5 worm cellular contexts compared by ENCODE assay signal in genomic region chrX:13038791-13039190, ce11.
TF ChIP-seq lines count a peak whose summit lies in the region.

No protein-coding gene starts in this region.

TF ChIP-seq in whole organism, L1 larva, 84 proteins besides CTCF, POLR2A, EP300 and RAD21 (continues in another document):
- no peak for TF ChIP-seq irx-1 (tag; optimal IDR thresholded peaks at IDR 0.05; lab: Kevin White, UChicago)
- TF ChIP-seq hlh-17 (GFP tag; optimal IDR thresholded peaks at IDR 0.05; lab: Kevin White, UChicago; ENCODE audit: borderline replicate concordance) = no peak
- no peak for TF ChIP-seq ceh-88 (GFP tag; IDR thresholded peaks at IDR 0.05; lab: Robert Waterston, UW)
- TF ChIP-seq nhr-20 (tag; optimal IDR thresholded peaks at IDR 0.05; lab: Kevin White, UChicago) = peak; percentile 29
- TF ChIP-seq mef-2 (tag; optimal IDR thresholded peaks at IDR 0.05; lab: Kevin White, UChicago) = no peak
- no peak for TF ChIP-seq pag-3 (tag; optimal IDR thresholded peaks at IDR 0.05; lab: Kevin White, UChicago; ENCODE audit: borderline replicate concordance, insufficient read depth)
- TF ChIP-seq nhr-71 (tag; optimal IDR thresholded peaks at IDR 0.05; lab: Kevin White, UChicago) = peak; percentile 19
- no peak for TF ChIP-seq ama-1 (optimal IDR thresholded peaks at IDR 0.05; lab: Kevin White, UChicago)
- TF ChIP-seq mab-9 (GFP tag; IDR thresholded peaks at IDR 0.05; lab: Robert Waterston, UW) = no peak
- TF ChIP-seq aly-2 (tag; optimal IDR thresholded peaks at IDR 0.05; lab: Kevin White, UChicago) = no peak
- peak; percentile 43 for TF ChIP-seq nhr-90 (tag; optimal IDR thresholded peaks at IDR 0.05; lab: Kevin White, UChicago; ENCODE audit: poor library complexity)
- no peak for TF ChIP-seq efl-1 (optimal IDR thresholded peaks at IDR 0.05; lab: Kevin White, UChicago)
- peak in 1 of 2 experiments; percentile 85 for TF ChIP-seq efl-1 (GFP tag; optimal IDR thresholded peaks at IDR 0.05 in 1 of 2; lab: Kevin White, UChicago)
- TF ChIP-seq lin-14 (GFP tag; optimal IDR thresholded peaks at IDR 0.05; lab: Kevin White, UChicago) = peak; percentile 7
- TF ChIP-seq lsy-2 (tag; optimal IDR thresholded peaks at IDR 0.05; lab: Kevin White, UChicago) = peak in 1 of 2 experiments; percentile 38
- no peak for TF ChIP-seq sox-4 (tag; optimal IDR thresholded peaks at IDR 0.05; lab: Kevin White, UChicago)
- peak in 1 of 6 experiments; percentile 32 for TF ChIP-seq elt-3 (tag; optimal IDR thresholded peaks at IDR 0.05; lab: Kevin White, UChicago)
- TF ChIP-seq fos-1 (tag; optimal IDR thresholded peaks at IDR 0.05; lab: Kevin White, UChicago) = no peak

TF ChIP-seq in whole organism, L2 larva, 48 proteins besides CTCF, POLR2A, EP300 and RAD21 (continues in another document):
- TF ChIP-seq unc-62 (GFP tag; optimal IDR thresholded peaks at IDR 0.05; lab: Kevin White, UChicago) (no peak), egl-27 (tag; optimal IDR thresholded peaks at IDR 0.05; lab: Kevin White, UChicago) (peak; percentile 29), nhr-6 (tag; optimal IDR thresholded peaks at IDR 0.05; lab: Kevin White, UChicago) (no peak), nhr-21 (tag; optimal IDR thresholded peaks at IDR 0.05; lab: Kevin White, UChicago) (peak; percentile 30), nhr-129 (tag; optimal IDR thresholded peaks at IDR 0.05; lab: Kevin White, UChicago) (peak; percentile 29), zag-1 (tag; optimal IDR thresholded peaks at IDR 0.05; lab: Kevin White, UChicago) (no peak), snpc-4 (tag; optimal IDR thresholded peaks at IDR 0.05; lab: Kevin White, UChicago) (no peak), sma-9 (GFP tag; optimal IDR thresholded peaks at IDR 0.05; lab: Kevin White, UChicago) (peak; percentile 21), sma-9 (tag; optimal IDR thresholded peaks at IDR 0.05; lab: Kevin White, UChicago) (no peak), ceh-82 (tag; optimal IDR thresholded peaks at IDR 0.05; lab: Kevin White, UChicago) (no peak), sma-3 (GFP tag; optimal IDR thresholded peaks at IDR 0.05; lab: Kevin White, UChicago) (peak; percentile 47), gmeb-1 (tag; optimal IDR thresholded peaks at IDR 0.05; lab: Kevin White, UChicago) (peak; percentile 1), fos-1 (tag; optimal IDR thresholded peaks at IDR 0.05; lab: Kevin White, UChicago) (peak; percentile 31), Y55F3AM.14 (GFP tag; optimal IDR thresholded peaks at IDR 0.05; lab: Kevin White, UChicago) (no peak), lsy-2 (tag; optimal IDR thresholded peaks at IDR 0.05; lab: Kevin White, UChicago) (peak in 1 of 2 experiments; percentile 17), R02D3.7 (tag; optimal IDR thresholded peaks at IDR 0.05; lab: Kevin White, UChicago) (no peak), C34F6.9 (tag; optimal IDR thresholded peaks at IDR 0.05; lab: Kevin White, UChicago) (peak; percentile 1), F13H6.1 (tag; optimal IDR thresholded peaks at IDR 0.05; lab: Kevin White, UChicago) (peak; percentile 17), crh-2 (tag; optimal IDR thresholded peaks at IDR 0.05; lab: Kevin White, UChicago) (no peak)

TF ChIP-seq in whole organism, L3 larva, 47 proteins besides CTCF, POLR2A, EP300 and RAD21 (continues in another document):
- peak; percentile 40 for TF ChIP-seq nhr-25 (tag; optimal IDR thresholded peaks at IDR 0.05; lab: Kevin White, UChicago)
- TF ChIP-seq nhr-43 (tag; optimal IDR thresholded peaks at IDR 0.05; lab: Kevin White, UChicago; ENCODE audit: poor library complexity, severe bottlenecking) = peak; percentile 76
- no peak for TF ChIP-seq fkh-2 (tag; optimal IDR thresholded peaks at IDR 0.05; lab: Kevin White, UChicago)
- TF ChIP-seq lin-39 (tag; optimal IDR thresholded peaks at IDR 0.05; lab: Kevin White, UChicago) = no peak
- TF ChIP-seq fos-1 (tag; optimal IDR thresholded peaks at IDR 0.05; lab: Kevin White, UChicago) = no peak
- no peak for TF ChIP-seq nhr-67 (tag; optimal IDR thresholded peaks at IDR 0.05; lab: Kevin White, UChicago)
- no peak for TF ChIP-seq aly-2 (tag; optimal IDR thresholded peaks at IDR 0.05; lab: Kevin White, UChicago)
- TF ChIP-seq pqm-1 (tag; optimal IDR thresholded peaks at IDR 0.05; lab: Kevin White, UChicago) = no peak
- TF ChIP-seq mml-1 (tag; optimal IDR thresholded peaks at IDR 0.05; lab: Kevin White, UChicago) = no peak
- no peak for TF ChIP-seq nhr-28 (tag; optimal IDR thresholded peaks at IDR 0.05; lab: Kevin White, UChicago)
- no peak for TF ChIP-seq eor-1 (tag; optimal IDR thresholded peaks at IDR 0.05; lab: Kevin White, UChicago)
- TF ChIP-seq lin-15B (tag; optimal IDR thresholded peaks at IDR 0.05; lab: Kevin White, UChicago) = no peak
- no peak for TF ChIP-seq nhr-12 (tag; optimal IDR thresholded peaks at IDR 0.05; lab: Kevin White, UChicago)
- peak; percentile 20 for TF ChIP-seq hmg-11 (tag; optimal IDR thresholded peaks at IDR 0.05; lab: Kevin White, UChicago)
- no peak for TF ChIP-seq ZK546.5 (tag; optimal IDR thresholded peaks at IDR 0.05; lab: Kevin White, UChicago)
- peak; percentile 54 for TF ChIP-seq elt-2 (tag; optimal IDR thresholded peaks at IDR 0.05; lab: Kevin White, UChicago)
- no peak for TF ChIP-seq mdl-1 (tag; optimal IDR thresholded peaks at IDR 0.05; lab: Kevin White, UChicago)
- TF ChIP-seq ama-1 (optimal IDR thresholded peaks at IDR 0.05; lab: Kevin White, UChicago) = no peak
- TF ChIP-seq skn-1 (tag; optimal IDR thresholded peaks at IDR 0.05; lab: Kevin White, UChicago) = no peak
- TF ChIP-seq nhr-237 (tag; optimal IDR thresholded peaks at IDR 0.05; lab: Kevin White, UChicago) = no peak
- no peak for TF ChIP-seq zag-1 (tag; optimal IDR thresholded peaks at IDR 0.05; lab: Kevin White, UChicago)

TF ChIP-seq in whole organism, L4 larva, 104 proteins besides CTCF, POLR2A, EP300 and RAD21 (continues in another document):
- TF ChIP-seq ceh-82 (tag; optimal IDR thresholded peaks at IDR 0.05; lab: Kevin White, UChicago) = no peak
- TF ChIP-seq ZK337.2 (GFP tag; IDR thresholded peaks at IDR 0.05; lab: Robert Waterston, UW) = peak; percentile 44; the same call in 1 of the 2 replicates
- no peak for TF ChIP-seq unc-39 (tag; optimal IDR thresholded peaks at IDR 0.05; lab: Kevin White, UChicago)
- TF ChIP-seq nhr-48 (tag; optimal IDR thresholded peaks at IDR 0.05; lab: Kevin White, UChicago) = peak; percentile 58
- peak; percentile 57; the same call in 1 of the 2 replicates for TF ChIP-seq hmg-1.1 (GFP tag; IDR thresholded peaks at IDR 0.05; lab: Robert Waterston, UW)
- peak in 1 of 2 experiments; percentile 41 for TF ChIP-seq unc-62 (GFP tag; optimal IDR thresholded peaks at IDR 0.05 in 1 of 2; lab: Kevin White, UChicago)
- TF ChIP-seq unc-62 (tag; optimal IDR thresholded peaks at IDR 0.05; lab: Kevin White, UChicago) = no peak
- no peak for TF ChIP-seq hlh-11 (tag; optimal IDR thresholded peaks at IDR 0.05; lab: Kevin White, UChicago)
- TF ChIP-seq sdz-12 (GFP tag; optimal IDR thresholded peaks at IDR 0.05; lab: Kevin White, UChicago) = no peak
- TF ChIP-seq lin-39 (tag; optimal IDR thresholded peaks at IDR 0.05; lab: Kevin White, UChicago) = no peak
- no peak for TF ChIP-seq dpl-1 (GFP tag; optimal IDR thresholded peaks at IDR 0.05; lab: Kevin White, UChicago)
- no peak for TF ChIP-seq cey-2 (tag; optimal IDR thresholded peaks at IDR 0.05; lab: Kevin White, UChicago; ENCODE audit: borderline replicate concordance, insufficient read depth)
- no peak for TF ChIP-seq F37D6.2 (tag; optimal IDR thresholded peaks at IDR 0.05; lab: Kevin White, UChicago)
- no peak for TF ChIP-seq hif-1 (tag; optimal IDR thresholded peaks at IDR 0.05; lab: Kevin White, UChicago)
- TF ChIP-seq snpc-1.2 (GFP tag; IDR thresholded peaks at IDR 0.05; lab: Robert Waterston, UW) = peak; percentile 86
- TF ChIP-seq aha-1 (tag; lab: Kevin White, UChicago) = peak; percentile 86
- TF ChIP-seq ceh-44 (GFP tag; IDR thresholded peaks at IDR 0.05; lab: Robert Waterston, UW) = no peak
- TF ChIP-seq pqm-1 (tag; optimal IDR thresholded peaks at IDR 0.05; lab: Kevin White, UChicago) = no peak
- TF ChIP-seq madf-9 (GFP tag; conservative IDR thresholded peaks at IDR 0.05; lab: Robert Waterston, UW) = no peak
- TF ChIP-seq Y75B8A.6 (GFP tag; IDR thresholded peaks at IDR 0.05; lab: Robert Waterston, UW) = peak; percentile 58; the same call in 1 of the 2 replicates
- no peak for TF ChIP-seq daf-8 (GFP tag; IDR thresholded peaks at IDR 0.05; lab: Robert Waterston, UW)

TF ChIP-seq in whole organism, young adult, 124 proteins besides CTCF, POLR2A, EP300 and RAD21 (continues in another document):
- TF ChIP-seq lin-35 (GFP tag; optimal IDR thresholded peaks at IDR 0.05; lab: Kevin White, UChicago) (peak in 1 of 3 experiments; percentile 17), C06A6.2 (GFP tag; conservative IDR thresholded peaks at IDR 0.05; lab: Robert Waterston, UW) (no peak), ztf-3 (GFP tag; optimal IDR thresholded peaks at IDR 0.05; lab: Kevin White, UChicago) (no peak), F57A8.1 (GFP tag; optimal IDR thresholded peaks at IDR 0.05; lab: Kevin White, UChicago) (no peak), dpl-1 (GFP tag; optimal IDR thresholded peaks at IDR 0.05; lab: Kevin White, UChicago) (no peak), bed-1 (GFP tag; IDR thresholded peaks at IDR 0.05; lab: Robert Waterston, UW) (no peak), snpc-1.3 (tag; optimal IDR thresholded peaks at IDR 0.05; lab: Kevin White, UChicago; ENCODE audit: insufficient read depth) (peak; percentile 61), F52B5.7 (tag; optimal IDR thresholded peaks at IDR 0.05; lab: Kevin White, UChicago) (no peak), chd-7 (tag; optimal IDR thresholded peaks at IDR 0.05; lab: Kevin White, UChicago) (peak; percentile 36), zfh-2 (GFP tag; conservative IDR thresholded peaks at IDR 0.05; lab: Robert Waterston, UW) (no peak), nhr-120 (GFP tag; IDR thresholded peaks at IDR 0.05; lab: Robert Waterston, UW) (no peak), dox-1 (GFP tag; IDR thresholded peaks at IDR 0.05; lab: Robert Waterston, UW) (peak; percentile 87; the same call in 1 of the 2 replicates), ztf-22 (GFP tag; optimal IDR thresholded peaks at IDR 0.05; lab: Kevin White, UChicago) (no peak), C17E4.6 (GFP tag; IDR thresholded peaks at IDR 0.05; lab: Robert Waterston, UW) (no peak), lin-54 (GFP tag; optimal IDR thresholded peaks at IDR 0.05; lab: Kevin White, UChicago) (no peak), nhr-27 (tag; optimal IDR thresholded peaks at IDR 0.05; lab: Kevin White, UChicago) (no peak), ccch-3 (GFP tag; optimal IDR thresholded peaks at IDR 0.05; lab: Kevin White, UChicago) (no peak), mcd-1 (GFP tag; IDR thresholded peaks at IDR 0.05; lab: Robert Waterston, UW) (no peak), die-1 (tag; optimal IDR thresholded peaks at IDR 0.05; lab: Kevin White, UChicago) (peak; percentile 83), let-607 (tag; optimal IDR thresholded peaks at IDR 0.05; lab: Kevin White, UChicago) (peak; percentile 20 to 55), K11D2.4 (GFP tag; IDR thresholded peaks at IDR 0.05; lab: Robert Waterston, UW) (0 out of 2 replicates have a peak, but pooled peaks have one; percentile 17), madf-10 (tag; optimal IDR thresholded peaks at IDR 0.05; lab: Kevin White, UChicago) (peak; percentile 56), madf-6 (GFP tag; IDR thresholded peaks at IDR 0.05; lab: Robert Waterston, UW) (peak; percentile 69; the same call in 1 of the 2 replicates), F10E7.11 (tag; optimal IDR thresholded peaks at IDR 0.05; lab: Kevin White, UChicago) (peak; percentile 54)
